Worm (Caenorhabditis elegans) whole organism, mixed stage, embryonic: ENCODE results near the gene pod-1.

Experiments
- nhr-12 ChIP-seq: fragments of 150-350 bp; optimal IDR thresholded peaks from 2 replicates; lab custom pipeline; 2014; ENCODE audit warnings: missing biosample characterization, missing genetic modification characterization
- nhr-237 ChIP-seq: fragments of 150-350 bp; optimal IDR thresholded peaks from 2 replicates; lab custom pipeline; 2014; ENCODE audit warnings: missing biosample characterization, missing genetic modification characterization
- nhr-28 ChIP-seq: fragments of 150-350 bp; optimal IDR thresholded peaks from 2 replicates; lab custom pipeline; 2014; ENCODE audit warnings: missing biosample characterization, missing genetic modification characterization
- snpc-4 ChIP-seq: fragments of 150-350 bp; optimal IDR thresholded peaks from 2 replicates; lab custom pipeline; 2014; ENCODE audit warnings: missing biosample characterization, missing genetic modification characterization
- tbx-8 ChIP-seq: fragments of 200-800 bp; sonication (Bioruptor generic); optimal IDR thresholded peaks from 2 replicates; lab custom pipeline; 2018; ENCODE audit warnings: mild to moderate bottlenecking, missing genetic modification characterization, moderate library complexity, missing compliant biosample characterization

- no peak for TF ChIP-seq nhr-12 (tag; lab: Kevin White, UChicago)
- no peak for TF ChIP-seq snpc-4
- TF ChIP-seq nhr-237 = no peak
- no peak for TF ChIP-seq tbx-8 (GFP tag; lab: Kevin White, UChicago)
- TF ChIP-seq nhr-28 (tag; lab: Kevin White, UChicago) = no peak
Observed at ce11 chrIII:13549960-13550359, 26.0 kb upstream of the pod-1 start.
